Worm (Caenorhabditis elegans): Measurements from ENCODE around the gene Y94H6A.7.
"Not testable (repeated sequence)": the region's sequence is repeated elsewhere in the genome, so short reads cannot be mapped to it uniquely, and the experiment has no call there.

The Y94H6A.7 gene

ce11 chrIV:2719734-2720133 is 3.4 kb upstream of the Y94H6A.7 start, which contains the start of gene ndua-12:
Gene ndua-12 (minus strand): TSS chrIV:2719834.
- not testable (repeated sequence) for TF ChIP-seq ceh-28 (tag; optimal IDR thresholded peaks at IDR 0.05); unc-62 (GFP tag; optimal IDR thresholded peaks at IDR 0.05); snpc-4 (tag; optimal IDR thresholded peaks at IDR 0.05)

ce11 chrIV:2712935-2713334 is 3.4 kb downstream of the Y94H6A.7 start, which contains the start of gene Y94H6A.12:
Gene Y94H6A.12 (minus strand): TSS chrIV:2713035.
- TF ChIP-seq ceh-28 (tag; optimal IDR thresholded peaks at IDR 0.05), result no peak
- TF ChIP-seq elt-1 (tag; optimal IDR thresholded peaks at IDR 0.05), result no peak
- TF ChIP-seq unc-62 (GFP tag; optimal IDR thresholded peaks at IDR 0.05), result no peak
- no peak for TF ChIP-seq nhr-25 (tag; optimal IDR thresholded peaks at IDR 0.05)
- no peak for TF ChIP-seq sea-2 (GFP tag; optimal IDR thresholded peaks at IDR 0.05)
- TF ChIP-seq nhr-76 (tag; optimal IDR thresholded peaks at IDR 0.05), result no peak
- no peak for TF ChIP-seq fkh-2 (tag; optimal IDR thresholded peaks at IDR 0.05)
- TF ChIP-seq zag-1 (tag; optimal IDR thresholded peaks at IDR 0.05), result no peak
- no peak for TF ChIP-seq nhr-237 (tag; optimal IDR thresholded peaks at IDR 0.05)
- no peak for TF ChIP-seq daf-12 (tag; optimal IDR thresholded peaks at IDR 0.05)
- no peak for TF ChIP-seq nhr-12 (tag; optimal IDR thresholded peaks at IDR 0.05)
- TF ChIP-seq elt-3 (tag; optimal IDR thresholded peaks at IDR 0.05), result no peak
- no peak for TF ChIP-seq mml-1 (tag; optimal IDR thresholded peaks at IDR 0.05)
- TF ChIP-seq egl-5 (tag; optimal IDR thresholded peaks at IDR 0.05), result no peak
- TF ChIP-seq ama-1 (optimal IDR thresholded peaks at IDR 0.05), result no peak
- TF ChIP-seq lin-15B (tag; optimal IDR thresholded peaks at IDR 0.05), result no peak
- no peak for TF ChIP-seq pha-4 (tag; optimal IDR thresholded peaks at IDR 0.05)
- no peak for TF ChIP-seq nfya-1 (tag; optimal IDR thresholded peaks at IDR 0.05; ENCODE audit: insufficient read depth)
- no peak for TF ChIP-seq ceh-16 (tag; optimal IDR thresholded peaks at IDR 0.05)

ce11 chrIV:2711122-2711669 is 5.2 kb downstream of the Y94H6A.7 start:
- TF ChIP-seq ceh-28 (tag; optimal IDR thresholded peaks at IDR 0.05) (no peak), snpc-4 (tag; optimal IDR thresholded peaks at IDR 0.05) (no peak), nhr-11 (tag; optimal IDR thresholded peaks at IDR 0.05) (no peak), eor-1 (tag; optimal IDR thresholded peaks at IDR 0.05) (no peak), elt-2 (tag; optimal IDR thresholded peaks at IDR 0.05) (peak; percentile 60), egl-5 (tag; optimal IDR thresholded peaks at IDR 0.05) (no peak), lin-15B (tag; optimal IDR thresholded peaks at IDR 0.05) (peak; percentile 18), pqm-1 (tag; optimal IDR thresholded peaks at IDR 0.05) (peak; percentile 60), nhr-12 (tag; optimal IDR thresholded peaks at IDR 0.05) (no peak), elt-1 (tag; optimal IDR thresholded peaks at IDR 0.05) (no peak), skn-1 (tag; optimal IDR thresholded peaks at IDR 0.05) (peak; percentile 34), nhr-237 (tag; optimal IDR thresholded peaks at IDR 0.05) (no peak), nhr-28 (tag; optimal IDR thresholded peaks at IDR 0.05) (no peak), nfya-1 (tag; optimal IDR thresholded peaks at IDR 0.05; ENCODE audit: insufficient read depth) (peak; percentile 0), pha-4 (tag; optimal IDR thresholded peaks at IDR 0.05) (peak; percentile 31), hmg-11 (tag; optimal IDR thresholded peaks at IDR 0.05) (no peak), fkh-10 (GFP tag; optimal IDR thresholded peaks at IDR 0.05) (no peak)

- TF ChIP-seq ama-1 (optimal IDR thresholded peaks at IDR 0.05) (peak; percentile 79), nhr-23 (tag; optimal IDR thresholded peaks at IDR 0.05) (no peak)
These were observed 6.0 kb downstream of the Y94H6A.7 start, which contains the start of gene Y94H6A.10 for ce11 chrIV:2710203-2710935. Gene Y94H6A.10 (minus strand): TSS chrIV:2710666.

ce11 chrIV:2709590-2710201 is 6.7 kb downstream of the Y94H6A.7 start:
- TF ChIP-seq elt-2 (tag; optimal IDR thresholded peaks at IDR 0.05) (peak; percentile 55), ama-1 (optimal IDR thresholded peaks at IDR 0.05) (no peak), pha-4 (tag; optimal IDR thresholded peaks at IDR 0.05) (peak; percentile 39), fos-1 (tag; optimal IDR thresholded peaks at IDR 0.05) (peak; percentile 52), ztf-11 (tag; optimal IDR thresholded peaks at IDR 0.05) (no peak)

Data from whole organism, L3 larva.